Worm (Caenorhabditis elegans): ENCODE data around the gene dpy-22.

The dpy-22 gene

DNA sequence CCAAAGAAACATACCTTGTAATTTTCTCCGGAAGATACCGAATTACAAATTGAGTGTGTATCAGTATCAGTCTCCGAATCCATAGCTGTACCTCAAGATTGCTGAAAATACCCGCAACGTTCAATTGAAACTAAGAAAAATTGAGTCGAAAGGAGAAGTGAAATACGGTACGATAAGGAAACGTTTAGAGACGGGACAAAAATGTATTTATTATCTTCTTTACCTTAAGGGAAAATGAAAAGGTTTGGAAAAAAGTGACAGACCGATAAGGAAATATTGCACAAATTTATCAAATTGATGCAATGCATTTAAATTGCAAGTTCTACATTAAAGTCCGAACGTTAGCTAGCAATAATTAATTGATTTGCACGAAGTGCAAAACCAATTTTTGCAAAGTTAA lies 33.0 kb downstream of the dpy-22 start, which contains the start of gene F36G3.1:
F36G3.1 (minus strand) TSS at position 101 of the 400 bp plus-strand sequence.
- TF ChIP-seq ham-2 (GFP tag; optimal IDR thresholded peaks at IDR 0.05) (no peak), nhr-237 (tag; optimal IDR thresholded peaks at IDR 0.05) (no peak), sem-2 (GFP tag; optimal IDR thresholded peaks at IDR 0.05) (no peak), elt-3 (tag; optimal IDR thresholded peaks at IDR 0.05) (no peak), snpc-4 (tag; optimal IDR thresholded peaks at IDR 0.05) (no peak), ceh-43 (GFP tag; optimal IDR thresholded peaks at IDR 0.05) (no peak), ceh-83 (GFP tag; optimal IDR thresholded peaks at IDR 0.05) (no peak), bed-3 (GFP tag; optimal IDR thresholded peaks at IDR 0.05) (no peak), zip-8 (tag; optimal IDR thresholded peaks at IDR 0.05) (no peak), lin-13 (tag; optimal IDR thresholded peaks at IDR 0.05) (no peak), unc-120 (tag; optimal IDR thresholded peaks at IDR 0.05; ENCODE audit: poor library complexity, severe bottlenecking) (no peak), mls-2 (tag; optimal IDR thresholded peaks at IDR 0.05) (no peak), nhr-12 (tag; optimal IDR thresholded peaks at IDR 0.05) (no peak), elt-1 (tag; optimal IDR thresholded peaks at IDR 0.05; ENCODE audit: borderline replicate concordance, insufficient read depth) (no peak), cnd-1 (tag; optimal IDR thresholded peaks at IDR 0.05) (no peak), lsy-2 (tag; optimal IDR thresholded peaks at IDR 0.05) (no peak), ztf-11 (tag; optimal IDR thresholded peaks at IDR 0.05) (no peak)

DNA sequence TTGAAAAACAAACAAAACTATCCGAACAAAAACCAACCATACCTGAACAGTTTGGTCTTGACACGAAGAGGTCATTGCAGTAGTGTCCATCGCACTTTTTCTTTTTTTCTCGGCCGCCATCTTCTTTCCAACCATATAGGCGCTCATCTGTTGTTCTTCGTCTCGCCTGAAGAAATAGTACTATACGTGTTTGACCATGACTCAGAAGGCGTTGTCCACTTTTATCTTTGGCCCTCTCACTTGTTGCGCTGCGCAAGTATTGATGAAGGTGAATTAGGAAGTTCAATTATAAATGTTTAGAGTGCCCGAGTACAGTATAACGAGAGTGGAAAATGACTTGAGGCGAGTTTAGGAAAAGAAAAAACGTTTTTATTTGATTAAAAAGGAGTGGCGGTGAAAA lies 36.2 kb downstream of the dpy-22 start:
- TF ChIP-seq sptf-1 (tag; optimal IDR thresholded peaks at IDR 0.05) (no peak), lin-13 (tag; optimal IDR thresholded peaks at IDR 0.05) (no peak), mep-1 (tag; optimal IDR thresholded peaks at IDR 0.05) (no peak), cnd-1 (tag; optimal IDR thresholded peaks at IDR 0.05) (no peak), blmp-1 (tag; optimal IDR thresholded peaks at IDR 0.05) (no peak), bed-3 (GFP tag; optimal IDR thresholded peaks at IDR 0.05) (no peak), nhr-76 (tag; optimal IDR thresholded peaks at IDR 0.05) (no peak), mls-2 (tag; optimal IDR thresholded peaks at IDR 0.05) (no peak), ceh-43 (GFP tag; optimal IDR thresholded peaks at IDR 0.05) (no peak), M03D4.4 (tag; optimal IDR thresholded peaks at IDR 0.05) (no peak), unc-120 (tag; optimal IDR thresholded peaks at IDR 0.05; ENCODE audit: poor library complexity, severe bottlenecking) (no peak), ces-1 (GFP tag; optimal IDR thresholded peaks at IDR 0.05) (no peak), lsy-2 (tag; optimal IDR thresholded peaks at IDR 0.05) (no peak), pha-4 (tag; optimal IDR thresholded peaks at IDR 0.05) (no peak), ztf-11 (tag; optimal IDR thresholded peaks at IDR 0.05) (no peak), lin-32 (GFP tag; optimal IDR thresholded peaks at IDR 0.05) (no peak)

DNA sequence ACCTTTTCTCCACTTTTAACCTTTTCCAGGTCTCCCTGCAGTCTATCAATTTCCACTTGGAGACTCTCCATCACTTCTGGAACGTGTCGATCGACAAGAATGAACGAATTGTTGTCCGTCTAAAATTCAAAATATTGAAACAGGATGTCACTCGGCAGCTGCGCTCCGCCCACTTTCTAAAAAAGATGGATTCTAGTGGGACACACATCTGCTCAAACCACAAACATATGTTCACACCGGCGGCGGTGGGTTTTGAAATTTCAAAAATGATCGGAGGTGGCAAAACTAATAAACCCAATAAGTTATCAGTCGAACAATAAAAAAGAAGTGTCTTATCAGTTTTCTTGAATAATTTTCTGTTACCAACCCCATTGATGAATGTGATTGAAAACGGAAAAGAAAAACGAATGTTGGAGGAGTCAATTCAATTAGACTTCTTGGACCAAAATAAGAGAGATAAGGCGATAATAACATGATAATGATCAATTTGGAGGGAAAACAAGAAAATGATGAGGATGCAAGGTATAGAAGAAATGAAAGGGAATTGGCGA lies 39.6 kb downstream of the dpy-22 start:
- TF ChIP-seq mab-5 (tag; optimal IDR thresholded peaks at IDR 0.05) (no peak), hlh-1 (tag; optimal IDR thresholded peaks at IDR 0.05) (no peak), unc-39 (tag; optimal IDR thresholded peaks at IDR 0.05) (no peak), lsy-2 (tag; optimal IDR thresholded peaks at IDR 0.05) (no peak), lin-32 (GFP tag; optimal IDR thresholded peaks at IDR 0.05) (no peak), nhr-12 (tag; optimal IDR thresholded peaks at IDR 0.05) (no peak), nhr-2 (tag; optimal IDR thresholded peaks at IDR 0.05) (no peak), mep-1 (tag; optimal IDR thresholded peaks at IDR 0.05) (no peak), elt-3 (tag; optimal IDR thresholded peaks at IDR 0.05) (no peak)

DNA sequence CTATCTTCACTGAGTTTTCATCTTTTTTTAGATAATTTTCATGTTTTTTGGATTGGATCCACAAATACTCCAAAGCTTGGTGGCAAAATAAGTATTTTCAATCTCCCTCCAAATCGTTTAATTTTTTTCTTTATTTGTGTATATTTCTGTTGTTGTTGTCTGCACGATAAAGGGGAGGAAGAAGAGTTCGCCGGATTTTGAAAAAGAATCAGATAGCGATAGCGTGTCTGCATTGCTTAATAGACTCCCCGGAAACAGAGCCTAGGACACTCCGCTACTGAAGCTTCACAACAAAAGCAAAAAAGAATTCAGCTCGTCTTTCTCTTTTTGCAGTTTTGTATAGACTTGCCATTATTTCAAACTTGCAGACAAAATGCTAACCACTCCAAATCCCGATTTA lies 44.6 kb downstream of the dpy-22 start, which contains the start of gene T09B9.5:
T09B9.5 (plus strand) TSS at position 301 of the 400 bp plus-strand sequence.
- no peak for TF ChIP-seq cnd-1 (tag; optimal IDR thresholded peaks at IDR 0.05)

DNA sequence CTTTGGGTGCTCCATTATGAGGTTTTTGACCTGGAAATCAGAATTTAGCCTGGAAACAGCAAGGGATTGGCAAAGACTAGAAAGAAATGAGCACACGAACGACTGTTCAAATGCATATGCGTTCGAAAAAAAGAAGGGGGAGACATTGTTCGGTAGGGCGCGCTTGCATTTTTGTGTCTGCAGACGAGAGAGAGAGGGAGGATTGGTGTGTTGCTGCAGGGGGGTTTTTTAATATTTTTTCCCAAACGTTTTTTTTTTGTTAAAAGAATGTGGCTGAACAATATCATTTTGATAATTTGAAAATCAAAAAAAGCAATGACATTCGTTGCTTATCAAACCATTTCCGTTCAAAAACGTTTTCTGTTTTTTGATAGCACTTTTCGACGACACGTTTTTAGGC lies 47.8 kb downstream of the dpy-22 start, which contains the start of gene T09B9.4:
T09B9.4 (minus strand) TSS at position 30 of the 400 bp plus-strand sequence.
- TF ChIP-seq nhr-2 (tag; optimal IDR thresholded peaks at IDR 0.05) (no peak), ceh-39 (tag; optimal IDR thresholded peaks at IDR 0.05) (peak; percentile 4), mep-1 (tag; optimal IDR thresholded peaks at IDR 0.05) (peak; percentile 66)

DNA sequence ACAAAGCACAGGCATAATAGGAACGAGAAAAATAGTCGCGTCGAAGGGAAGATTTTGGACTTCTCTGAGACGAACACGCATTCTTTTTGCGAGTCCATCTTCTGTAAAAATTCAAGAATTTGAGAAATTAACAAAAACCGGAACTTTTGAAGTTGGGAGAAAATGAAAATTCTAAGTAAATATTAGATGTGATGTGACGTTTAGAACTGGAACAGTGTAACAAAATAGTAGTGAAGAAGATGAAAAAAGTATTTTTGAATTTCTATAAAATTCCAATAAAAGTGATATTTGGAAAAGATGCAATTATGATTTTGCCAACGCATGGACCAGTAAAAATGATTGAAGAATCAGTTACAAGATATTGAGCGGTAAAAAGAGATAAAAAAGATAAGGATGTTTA lies 57.3 kb downstream of the dpy-22 start, which contains the start of gene slc-17.9:
slc-17.9 (minus strand) TSS at position 101 of the 400 bp plus-strand sequence.
- no peak for TF ChIP-seq flh-1 (GFP tag; optimal IDR thresholded peaks at IDR 0.05)
- TF ChIP-seq snpc-4 (tag; optimal IDR thresholded peaks at IDR 0.05): no peak
- TF ChIP-seq nhr-28 (tag; optimal IDR thresholded peaks at IDR 0.05): no peak
- TF ChIP-seq ham-2 (GFP tag; optimal IDR thresholded peaks at IDR 0.05): no peak
- no peak for TF ChIP-seq ceh-39 (tag; optimal IDR thresholded peaks at IDR 0.05)

Measured in whole organism, mixed stage, embryonic.